Worm (Caenorhabditis elegans) whole organism, late embryonic: Measurements from ENCODE around the gene F45D11.14.
"Not testable (repeated sequence)": the region's sequence is repeated elsewhere in the genome, so short reads cannot be mapped to it uniquely, and the experiment has no call there.

Experiments
- C38D4.7 ChIP-seq: fragments of 200-800 bp; sonication (Bioruptor generic); optimal IDR thresholded peaks from 2 replicates; lab custom pipeline; 2018; ENCODE audit warnings: mild to moderate bottlenecking, missing genetic modification characterization, moderate library complexity, missing compliant biosample characterization
- F13H6.1 ChIP-seq: sonication (generic microtip); optimal IDR thresholded peaks from 2 replicates; lab custom pipeline; 2016; ENCODE audit warnings: missing genetic modification characterization, missing compliant biosample characterization
- T23F11.4 ChIP-seq: fragments of 200-800 bp; sonication (Bioruptor generic); optimal IDR thresholded peaks from 2 replicates; lab custom pipeline; 2018; ENCODE audit warnings: mild to moderate bottlenecking, missing genetic modification characterization, missing compliant biosample characterization
- ama-1 ChIP-seq: fragments of 150-350 bp; optimal IDR thresholded peaks from 2 replicates; lab custom pipeline; 2014
- ceh-14 ChIP-seq: sonication (generic microtip); optimal IDR thresholded peaks from 2 replicates; lab custom pipeline; 2016; ENCODE audit warnings: missing genotype, missing genetic modification characterization, missing compliant biosample characterization
- ceh-18 ChIP-seq: sonication (generic microtip); optimal IDR thresholded peaks from 2 replicates; lab custom pipeline; 2016; ENCODE audit warnings: missing genetic modification characterization, missing compliant biosample characterization
- ceh-22 ChIP-seq: sonication (generic microtip); optimal IDR thresholded peaks from 2 replicates; lab custom pipeline; 2017; ENCODE audit warnings: missing biosample characterization, missing genetic modification characterization
- ceh-31 ChIP-seq: sonication (generic microtip); optimal IDR thresholded peaks from 2 replicates; lab custom pipeline; 2016; ENCODE audit warnings: missing genetic modification characterization, missing compliant biosample characterization
- ceh-45 ChIP-seq: fragments of 200-800 bp; sonication (Bioruptor generic); IDR thresholded peaks from 2 replicates; pipeline ENCODE4 v1.3.6; 2022; ENCODE audit warnings: missing genetic modification reagents, missing genetic modification characterization, missing compliant biosample characterization
- ceh-48 ChIP-seq: sonication (generic microtip); optimal IDR thresholded peaks from 2 replicates; lab custom pipeline; 2016; ENCODE audit warnings: missing genetic modification characterization, inconsistent platforms, missing compliant biosample characterization
- ceh-6 ChIP-seq: fragments of 200-800 bp; sonication (Bioruptor generic); optimal IDR thresholded peaks from 2 replicates; lab custom pipeline; 2018; ENCODE audit warnings: mild to moderate bottlenecking, missing genetic modification characterization, missing compliant biosample characterization
- dve-1 ChIP-seq: sonication (generic microtip); optimal IDR thresholded peaks from 2 replicates; lab custom pipeline; 2017; ENCODE audit warnings: antibody characterized with exemption, mild to moderate bottlenecking, missing genetic modification characterization, missing compliant biosample characterization
- fkh-10 ChIP-seq: fragments of 150-350 bp; optimal IDR thresholded peaks from 2 replicates; lab custom pipeline; 2014; ENCODE audit warnings: missing biosample characterization, missing genetic modification reagents, missing genetic modification characterization
- fkh-6 ChIP-seq: sonication (generic microtip); optimal IDR thresholded peaks from 2 replicates; lab custom pipeline; 2016; ENCODE audit warnings: missing genetic modification characterization, missing compliant biosample characterization
- gmeb-2 ChIP-seq: sonication (generic microtip); optimal IDR thresholded peaks from 2 replicates; lab custom pipeline; 2016; ENCODE audit warnings: missing genetic modification characterization, inconsistent platforms, missing compliant biosample characterization
- hlh-15 ChIP-seq: sonication (generic microtip); optimal IDR thresholded peaks from 2 replicates; lab custom pipeline; 2016; ENCODE audit warnings: missing genetic modification characterization, missing compliant biosample characterization
- hlh-30 ChIP-seq: sonication (generic microtip); optimal IDR thresholded peaks from 2 replicates; lab custom pipeline; 2017; ENCODE audit warnings: antibody characterized with exemption, missing genetic modification characterization, missing compliant biosample characterization; ENCODE audit not compliant: insufficient read depth
- mec-3 ChIP-seq: sonication (generic microtip); optimal IDR thresholded peaks from 2 replicates; lab custom pipeline; 2016; ENCODE audit warnings: borderline replicate concordance, missing genetic modification characterization, missing compliant biosample characterization
- nhr-11 ChIP-seq: fragments of 150-350 bp; optimal IDR thresholded peaks from 2 replicates; lab custom pipeline; 2014; ENCODE audit warnings: missing biosample characterization, missing genetic modification characterization
- pag-3 ChIP-seq: sonication (generic microtip); optimal IDR thresholded peaks from 2 replicates; lab custom pipeline; 2016; ENCODE audit warnings: missing compliant biosample characterization, missing genetic modification characterization, borderline replicate concordance
- pqm-1 ChIP-seq: sonication (generic microtip); optimal IDR thresholded peaks from 2 replicates; lab custom pipeline; 2016; ENCODE audit warnings: missing genetic modification characterization, missing compliant biosample characterization
- ref-2 ChIP-seq: sonication (generic microtip); optimal IDR thresholded peaks from 2 replicates; lab custom pipeline; 2016; ENCODE audit warnings: missing genetic modification characterization, missing compliant biosample characterization
- rnt-1 ChIP-seq: sonication (generic microtip); optimal IDR thresholded peaks from 2 replicates; lab custom pipeline; 2016; ENCODE audit warnings: missing genetic modification characterization, missing compliant biosample characterization
- sox-2 ChIP-seq: fragments of 200-800 bp; sonication (Bioruptor generic); IDR thresholded peaks from 2 replicates; pipeline ENCODE4 v1.3.6; 2022; ENCODE audit warnings: missing genetic modification reagents, missing genetic modification characterization, missing compliant biosample characterization
- sox-4 ChIP-seq: sonication (generic microtip); optimal IDR thresholded peaks from 2 replicates; lab custom pipeline; 2017; ENCODE audit warnings: mild to moderate bottlenecking, missing genetic modification characterization, inconsistent platforms, missing compliant biosample characterization
- tbx-2 ChIP-seq: sonication (generic microtip); optimal IDR thresholded peaks from 2 replicates; lab custom pipeline; 2016; ENCODE audit warnings: missing genetic modification characterization, missing compliant biosample characterization
- ttx-3 ChIP-seq: sonication (generic microtip); optimal IDR thresholded peaks from 2 replicates; lab custom pipeline; 2016; ENCODE audit warnings: missing genetic modification reagents, missing genetic modification characterization, missing compliant biosample characterization
- unc-3 ChIP-seq, 2 experiments: fragments of 200-800 bp in 1 of 2; sonication (Bioruptor generic) in 1 of 2; sonication (generic microtip) in 1 of 2; conservative IDR thresholded peaks in 1 of 2; optimal IDR thresholded peaks in 1 of 2; 2 replicates each; pipeline versions ENCODE4 v1.3.6 to Lab custom; 2016 to 2022; ENCODE audit warnings: missing compliant biosample characterization in 2 of 2, missing genetic modification characterization in 2 of 2, missing genetic modification reagents in 1 of 2
- unc-86 ChIP-seq: sonication (generic microtip); optimal IDR thresholded peaks from 2 replicates; lab custom pipeline; 2016; ENCODE audit warnings: missing genetic modification characterization, missing compliant biosample characterization
- zip-5 ChIP-seq: sonication (generic microtip); optimal IDR thresholded peaks from 2 replicates; lab custom pipeline; 2016; ENCODE audit warnings: missing genetic modification characterization, missing compliant biosample characterization

The F45D11.14 gene

ce11 chrII:1024684-1025083 is 18.4 kb upstream of the F45D11.14 start, which contains the start of gene btb-11:
btb-11 (minus strand) TSS chrII:1024784.
- TF ChIP-seq zip-5; sox-4 (tag; lab: Kevin White, UChicago); ceh-48: not testable (repeated sequence)
- TF ChIP-seq, all 69 proteins: peak for 0; not testable (repeated sequence) for 69

ce11 chrII:1001351-1001750 is 4.9 kb downstream of the F45D11.14 start, which contains the start of the genes fbxb-30 and F45D11.5:
fbxb-30 (minus strand) TSS chrII:1001451.
F45D11.5 (plus strand) TSS chrII:1001702.
- TF ChIP-seq ceh-14 (tag; lab: Kevin White, UChicago) (no peak), hlh-15 (tag; lab: Kevin White, UChicago) (no peak), T23F11.4 (GFP tag; lab: Kevin White, UChicago) (no peak), sox-2 (GFP tag; lab: Robert Waterston, UW) (no peak), F13H6.1 (tag; lab: Kevin White, UChicago) (no peak), dve-1 (tag; lab: Kevin White, UChicago) (no peak), unc-86 (tag; lab: Kevin White, UChicago) (no peak), fkh-6 (tag; lab: Kevin White, UChicago) (no peak), unc-3 (GFP tag; conservative IDR thresholded peaks at IDR 0.05; lab: Robert Waterston, UW) (no peak), unc-3 (tag; optimal IDR thresholded peaks at IDR 0.05; lab: Kevin White, UChicago) (no peak), ref-2 (tag; lab: Kevin White, UChicago) (no peak), rnt-1 (tag; lab: Kevin White, UChicago) (no peak), ttx-3 (tag; lab: Kevin White, UChicago) (no peak), ceh-22 (no peak), hlh-30 (no peak), pag-3 (no peak), ceh-45 (GFP tag; lab: Robert Waterston, UW) (no peak)
- TF ChIP-seq, all 69 proteins: peak for 0

DNA sequence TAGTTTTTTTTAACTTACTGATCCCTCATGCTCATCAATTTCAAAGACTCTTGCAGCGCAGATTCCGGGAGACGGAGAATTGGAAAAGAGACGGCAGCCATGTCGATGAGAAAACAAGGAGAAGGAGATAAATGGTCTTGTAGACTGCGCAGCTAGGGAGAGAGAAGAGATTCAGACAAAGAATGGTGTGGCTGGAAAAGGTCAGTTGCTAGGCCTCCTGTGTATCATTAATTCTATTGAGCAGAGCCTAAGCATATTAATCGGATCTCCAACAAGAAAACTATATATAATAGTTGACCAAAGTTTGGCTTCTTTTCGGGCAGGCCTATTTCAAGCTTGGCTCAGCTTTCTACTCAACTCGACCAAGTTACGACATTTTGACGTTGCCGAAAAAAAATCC is 6.8 kb downstream of the F45D11.14 start, which contains the start of gene fbxb-29:
Gene fbxb-29, minus strand, starts transcription at position 101 of the 400 bp plus-strand sequence.
- TF ChIP-seq fkh-10 (GFP tag; lab: Kevin White, UChicago) (no peak), fkh-6 (tag; lab: Kevin White, UChicago) (no peak), gmeb-2 (no peak), T23F11.4 (GFP tag; lab: Kevin White, UChicago) (no peak)

- TF ChIP-seq fkh-10 (GFP tag; lab: Kevin White, UChicago); C38D4.7 (GFP tag; lab: Kevin White, UChicago); ceh-31: not testable (repeated sequence)
- TF ChIP-seq, all 69 proteins: peak for 0; not testable (repeated sequence) for 69
These were observed 10.2 kb downstream of the F45D11.14 start, which contains the start of gene F45D11.11 for ce11 chrII:996112-996511. F45D11.11 (minus strand) TSS chrII:996212.

ce11 chrII:994231-994630 is 12.0 kb downstream of the F45D11.14 start, which contains the start of gene F45D11.7:
F45D11.7 (plus strand) TSS chrII:994531.
- TF ChIP-seq rnt-1 (tag; lab: Kevin White, UChicago); pqm-1; ceh-18 (tag; lab: Kevin White, UChicago): not testable (repeated sequence)
- TF ChIP-seq, all 69 proteins: peak for 0; not testable (repeated sequence) for 69

ce11 chrII:991300-991699 is 15.0 kb downstream of the F45D11.14 start, which contains the start of gene fbxc-42:
fbxc-42 (plus strand) TSS chrII:991600.
- TF ChIP-seq ama-1 (lab: Kevin White, UChicago) (no peak), mec-3 (tag; lab: Kevin White, UChicago) (no peak), ceh-6 (GFP tag; lab: Kevin White, UChicago) (no peak), tbx-2 (no peak), nhr-11 (tag; lab: Kevin White, UChicago) (no peak), pqm-1 (no peak)
